Worm (Caenorhabditis elegans): Measurements from ENCODE around the gene irld-24.

ce11 chrX:13936719-13937118, 49.7 kb upstream of the irld-24 start:
- TF ChIP-seq ham-2 (GFP tag; optimal IDR thresholded peaks at IDR 0.05) (no peak), zip-8 (tag; optimal IDR thresholded peaks at IDR 0.05) (no peak), nhr-28 (tag; optimal IDR thresholded peaks at IDR 0.05) (no peak), ztf-11 (tag; optimal IDR thresholded peaks at IDR 0.05) (no peak), nhr-237 (tag; optimal IDR thresholded peaks at IDR 0.05) (no peak), snpc-4 (tag; optimal IDR thresholded peaks at IDR 0.05) (no peak), hlh-1 (tag; optimal IDR thresholded peaks at IDR 0.05) (no peak), mep-1 (tag; optimal IDR thresholded peaks at IDR 0.05) (no peak), sptf-1 (tag; optimal IDR thresholded peaks at IDR 0.05) (no peak), pha-4 (tag; optimal IDR thresholded peaks at IDR 0.05) (no peak)

Data from whole organism, mixed stage, embryonic.